ENCODE assay signal across 1 fruit fly cellular context in the genomic region with DNA sequence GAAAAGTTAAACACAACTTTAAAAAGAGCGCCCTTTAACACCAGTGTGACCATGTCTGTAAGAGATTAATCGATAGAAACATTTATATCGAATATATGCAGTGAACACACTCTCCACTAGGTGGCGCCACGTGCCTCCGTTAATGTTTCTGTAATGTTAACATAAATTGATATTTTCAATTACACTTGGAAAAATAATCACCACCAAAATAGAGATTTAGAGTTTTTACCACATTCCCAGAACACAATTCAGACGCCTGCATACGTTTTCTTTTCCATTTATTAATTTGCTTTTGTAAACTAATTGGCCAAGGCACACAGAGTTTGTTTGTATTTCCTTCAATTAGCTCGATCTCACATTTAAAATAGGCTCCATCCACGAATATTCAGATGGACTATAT.
TF ChIP-seq lines count a peak whose summit lies in the region.

No protein-coding gene starts in this region.

TF ChIP-seq in whole organism, embryonic, 481 proteins besides CTCF, POLR2A, EP300 and RAD21 (continued from another document and continues in another):
- TF ChIP-seq CG12236 (GFP tag; optimal IDR thresholded peaks at IDR 0.05; lab: Kevin White, UChicago), result no peak
- TF ChIP-seq inv (GFP tag; IDR thresholded peaks at IDR 0.05; lab: Robert Waterston, UW; ENCODE audit: partially characterized antibody), result peak; percentile 38; the same call in 1 of the 2 replicates
- TF ChIP-seq croc (GFP tag; conservative IDR thresholded peaks at IDR 0.05; lab: Robert Waterston, UW), result peak; percentile 39; the same call in 2 of the 3 replicates
- TF ChIP-seq hb (GFP tag; IDR thresholded peaks at IDR 0.05; lab: Robert Waterston, UW; ENCODE audit: partially characterized antibody), result 0 out of 3 replicates have a peak, but pooled peaks have one; percentile 8
- TF ChIP-seq mam (GFP tag; optimal IDR thresholded peaks at IDR 0.05; lab: Kevin White, UChicago), result peak; percentile 43
- no peak for TF ChIP-seq CG4730 (GFP tag; IDR thresholded peaks at IDR 0.05; lab: Robert Waterston, UW)
- no peak for TF ChIP-seq zen (tag; optimal IDR thresholded peaks at IDR 0.05; lab: Kevin White, UChicago)
- peak; percentile 94 for TF ChIP-seq Dip2 (GFP tag; IDR thresholded peaks at IDR 0.05; lab: Robert Waterston, UW)
- peak; percentile 69 for TF ChIP-seq unc-4 (GFP tag; IDR thresholded peaks at IDR 0.05; lab: Robert Waterston, UW; ENCODE audit: partially characterized antibody)
- TF ChIP-seq schlank (tag; optimal IDR thresholded peaks at IDR 0.05; lab: Kevin White, UChicago), result no peak
- TF ChIP-seq Lim3 (GFP tag; IDR thresholded peaks at IDR 0.05; lab: Robert Waterston, UW), result no peak
- TF ChIP-seq CG10543 (GFP tag; optimal IDR thresholded peaks at IDR 0.05; lab: Kevin White, UChicago), result no peak
- peak; percentile 71 for TF ChIP-seq CG9932 (GFP tag; IDR thresholded peaks at IDR 0.05; lab: Robert Waterston, UW)
- no peak for TF ChIP-seq CG4820 (GFP tag; optimal IDR thresholded peaks at IDR 0.05; lab: Kevin White, UChicago)
- peak; percentile 76; the same call in 1 of the 2 replicates for TF ChIP-seq cas (GFP tag; IDR thresholded peaks at IDR 0.05; lab: Robert Waterston, UW)
- TF ChIP-seq zen2 (GFP tag; IDR thresholded peaks at IDR 0.05; lab: Robert Waterston, UW; ENCODE audit: partially characterized antibody), result peak; percentile 49
- no peak for TF ChIP-seq CG16863 (GFP tag; optimal IDR thresholded peaks at IDR 0.05; lab: Kevin White, UChicago)
- TF ChIP-seq Hr39 (optimal IDR thresholded peaks at IDR 0.05; lab: Kevin White, UChicago), result no peak
- no peak for TF ChIP-seq CG6765 (GFP tag; optimal IDR thresholded peaks at IDR 0.05; lab: Kevin White, UChicago)
- TF ChIP-seq fd64A (GFP tag; optimal IDR thresholded peaks at IDR 0.05; lab: Kevin White, UChicago), result no peak
- no peak for TF ChIP-seq p53 (GFP tag; optimal IDR thresholded peaks at IDR 0.05; lab: Kevin White, UChicago)
- TF ChIP-seq CG14710 (tag; optimal IDR thresholded peaks at IDR 0.05; lab: Kevin White, UChicago), result peak; percentile 36
- TF ChIP-seq Xrp1 (GFP tag; IDR thresholded peaks at IDR 0.05; lab: Robert Waterston, UW), result peak; percentile 83
- TF ChIP-seq pfk (GFP tag; optimal IDR thresholded peaks at IDR 0.05; lab: Kevin White, UChicago), result no peak
- TF ChIP-seq Mrtf (GFP tag; IDR thresholded peaks at IDR 0.05; lab: Robert Waterston, UW), result peak; percentile 54; the same call in 2 of the 3 replicates
- no peak for TF ChIP-seq CG8089 (GFP tag; optimal IDR thresholded peaks at IDR 0.05; lab: Kevin White, UChicago)
- no peak for TF ChIP-seq CG5245 (GFP tag; optimal IDR thresholded peaks at IDR 0.05; lab: Kevin White, UChicago)
- TF ChIP-seq pzg (GFP tag; optimal IDR thresholded peaks at IDR 0.05; lab: Kevin White, UChicago), result peak; percentile 26
- no peak for TF ChIP-seq CrebB (tag; optimal IDR thresholded peaks at IDR 0.05; lab: Kevin White, UChicago)
- no peak for TF ChIP-seq exex (tag; optimal IDR thresholded peaks at IDR 0.05; lab: Kevin White, UChicago)
- TF ChIP-seq CG2678 (tag; optimal IDR thresholded peaks at IDR 0.05; lab: Kevin White, UChicago), result peak; percentile 17
- no peak for TF ChIP-seq Hey (tag; optimal IDR thresholded peaks at IDR 0.05; lab: Kevin White, UChicago)
- peak; percentile 77 for TF ChIP-seq ap (GFP tag; IDR thresholded peaks at IDR 0.05; lab: Robert Waterston, UW)
- peak in 1 of 2 experiments; percentile 21 for TF ChIP-seq Hr51 (GFP tag; optimal IDR thresholded peaks at IDR 0.05; lab: Kevin White, UChicago)
- TF ChIP-seq ems (GFP tag; optimal IDR thresholded peaks at IDR 0.05; lab: Kevin White, UChicago), result peak; percentile 35
- TF ChIP-seq Oli (tag; optimal IDR thresholded peaks at IDR 0.05; lab: Kevin White, UChicago), result no peak
- no peak for TF ChIP-seq br (optimal IDR thresholded peaks at IDR 0.05; lab: Kevin White, UChicago)
- no peak for TF ChIP-seq CG12155 (GFP tag; optimal IDR thresholded peaks at IDR 0.05; lab: Kevin White, UChicago)
- no peak for TF ChIP-seq CG1602 (GFP tag; optimal IDR thresholded peaks at IDR 0.05; lab: Kevin White, UChicago)
- TF ChIP-seq CG7839 (tag; optimal IDR thresholded peaks at IDR 0.05; lab: Kevin White, UChicago), result peak; percentile 62
- peak; percentile 47 for TF ChIP-seq Hmr (GFP tag; optimal IDR thresholded peaks at IDR 0.05; lab: Kevin White, UChicago)
- TF ChIP-seq Myb (GFP tag; optimal IDR thresholded peaks at IDR 0.05; lab: Kevin White, UChicago), result peak; percentile 12
- peak; percentile 82 for TF ChIP-seq bbx (GFP tag; IDR thresholded peaks at IDR 0.05; lab: Robert Waterston, UW; ENCODE audit: partially characterized antibody)
- peak; percentile 39; the same call in 1 of the 3 replicates for TF ChIP-seq Aef1 (GFP tag; IDR thresholded peaks at IDR 0.05; lab: Robert Waterston, UW)
- no peak for TF ChIP-seq PHDP (tag; optimal IDR thresholded peaks at IDR 0.05; lab: Kevin White, UChicago)
- no peak for TF ChIP-seq HLH54F (GFP tag; optimal IDR thresholded peaks at IDR 0.05; lab: Kevin White, UChicago)
- TF ChIP-seq bowl (GFP tag; IDR thresholded peaks at IDR 0.05; lab: Robert Waterston, UW), result no peak
- peak; percentile 94 for TF ChIP-seq Dref (GFP tag; IDR thresholded peaks at IDR 0.05; lab: Robert Waterston, UW)
- TF ChIP-seq CG9215 (GFP tag; IDR thresholded peaks at IDR 0.05; lab: Robert Waterston, UW), result no peak
- peak; percentile 6 for TF ChIP-seq CG4854 (GFP tag; optimal IDR thresholded peaks at IDR 0.05; lab: Kevin White, UChicago)
- no peak for TF ChIP-seq en (GFP tag; optimal IDR thresholded peaks at IDR 0.05; lab: Kevin White, UChicago)
- no peak for TF ChIP-seq ham (GFP tag; IDR thresholded peaks at IDR 0.05; lab: Robert Waterston, UW)
- TF ChIP-seq CG10565 (GFP tag; optimal IDR thresholded peaks at IDR 0.05; lab: Kevin White, UChicago), result no peak
- TF ChIP-seq HLH4C (GFP tag; IDR thresholded peaks at IDR 0.05; lab: Robert Waterston, UW; ENCODE audit: partially characterized antibody), result peak; percentile 12; the same call in 1 of the 3 replicates
- TF ChIP-seq CG31388 (GFP tag; optimal IDR thresholded peaks at IDR 0.05; lab: Kevin White, UChicago), result no peak
- TF ChIP-seq CG11695 (GFP tag; IDR thresholded peaks at IDR 0.05; lab: Robert Waterston, UW), result peak; percentile 83
- TF ChIP-seq bab2 (GFP tag; optimal IDR thresholded peaks at IDR 0.05; lab: Kevin White, UChicago), result no peak
- no peak for TF ChIP-seq CG10431 (GFP tag; optimal IDR thresholded peaks at IDR 0.05; lab: Kevin White, UChicago)
- no peak for TF ChIP-seq D19B (GFP tag; optimal IDR thresholded peaks at IDR 0.05; lab: Kevin White, UChicago)
- TF ChIP-seq Atf6 (GFP tag; IDR thresholded peaks at IDR 0.05; lab: Robert Waterston, UW), result peak; percentile 88
- peak; percentile 30 for TF ChIP-seq CG1603 (tag; optimal IDR thresholded peaks at IDR 0.05; lab: Kevin White, UChicago)
- no peak for TF ChIP-seq CG9876 (GFP tag; optimal IDR thresholded peaks at IDR 0.05; lab: Kevin White, UChicago)
- peak; percentile 28 for TF ChIP-seq ATbp (GFP tag; optimal IDR thresholded peaks at IDR 0.05; lab: Kevin White, UChicago)
- TF ChIP-seq H2.0 (GFP tag; IDR thresholded peaks at IDR 0.05; lab: Robert Waterston, UW), result peak; percentile 41; the same call in 1 of the 2 replicates
- TF ChIP-seq CG10209 (GFP tag; optimal IDR thresholded peaks at IDR 0.05; lab: Kevin White, UChicago), result no peak
- TF ChIP-seq nerfin-1 (tag; optimal IDR thresholded peaks at IDR 0.05; lab: Kevin White, UChicago), result no peak
- TF ChIP-seq H15 (GFP tag; IDR thresholded peaks at IDR 0.05; lab: Robert Waterston, UW), result peak; percentile 52; the same call in 1 of the 3 replicates
- no peak for TF ChIP-seq CG7786 (GFP tag; optimal IDR thresholded peaks at IDR 0.05; lab: Kevin White, UChicago)
- 0 out of 3 replicates have a peak, but pooled peaks have one; percentile 6 for TF ChIP-seq vnd (GFP tag; IDR thresholded peaks at IDR 0.05; lab: Robert Waterston, UW; ENCODE audit: partially characterized antibody)
- no peak for TF ChIP-seq CG7271 (tag; optimal IDR thresholded peaks at IDR 0.05; lab: Kevin White, UChicago)
- no peak for TF ChIP-seq run (tag; optimal IDR thresholded peaks at IDR 0.05; lab: Kevin White, UChicago)
- no peak for TF ChIP-seq Usf (GFP tag; optimal IDR thresholded peaks at IDR 0.05; lab: Kevin White, UChicago)
- no peak for TF ChIP-seq gcm2 (GFP tag; optimal IDR thresholded peaks at IDR 0.05; lab: Kevin White, UChicago)
- peak; percentile 81 for TF ChIP-seq CG14441 (GFP tag; IDR thresholded peaks at IDR 0.05; lab: Robert Waterston, UW)
- no peak for TF ChIP-seq CG8478 (optimal IDR thresholded peaks at IDR 0.05; lab: Kevin White, UChicago)
- TF ChIP-seq CG6175 (GFP tag; IDR thresholded peaks at IDR 0.05; lab: Robert Waterston, UW), result peak; percentile 68; the same call in 1 of the 3 replicates
- no peak for TF ChIP-seq CG8944 (GFP tag; optimal IDR thresholded peaks at IDR 0.05; lab: Kevin White, UChicago)
- TF ChIP-seq Lpt (GFP tag; optimal IDR thresholded peaks at IDR 0.05; lab: Kevin White, UChicago), result no peak
- TF ChIP-seq nmo (GFP tag; optimal IDR thresholded peaks at IDR 0.05; lab: Kevin White, UChicago), result no peak
- no peak for TF ChIP-seq repo (GFP tag; optimal IDR thresholded peaks at IDR 0.05; lab: Kevin White, UChicago)
- peak; percentile 3 for TF ChIP-seq Side (GFP tag; optimal IDR thresholded peaks at IDR 0.05; lab: Kevin White, UChicago)
- no peak for TF ChIP-seq CG6272 (GFP tag; IDR thresholded peaks at IDR 0.05; lab: Robert Waterston, UW)
- no peak for TF ChIP-seq org-1 (GFP tag; optimal IDR thresholded peaks at IDR 0.05; lab: Kevin White, UChicago)
- TF ChIP-seq Pdp1 (GFP tag; optimal IDR thresholded peaks at IDR 0.05; lab: Kevin White, UChicago), result peak in 1 of 2 experiments; percentile 14
- no peak for TF ChIP-seq disco-r (GFP tag; optimal IDR thresholded peaks at IDR 0.05; lab: Kevin White, UChicago)
- TF ChIP-seq CG13624 (GFP tag; optimal IDR thresholded peaks at IDR 0.05; lab: Kevin White, UChicago), result peak; percentile 21
- no peak for TF ChIP-seq CG1233 (GFP tag; optimal IDR thresholded peaks at IDR 0.05; lab: Kevin White, UChicago)
- TF ChIP-seq CG11696 (GFP tag; IDR thresholded peaks at IDR 0.05; lab: Robert Waterston, UW), result peak; percentile 62; the same call in 1 of the 2 replicates
- TF ChIP-seq CG32532 (GFP tag; IDR thresholded peaks at IDR 0.05; lab: Robert Waterston, UW), result peak; percentile 78
- TF ChIP-seq Ptx1 (GFP tag; IDR thresholded peaks at IDR 0.05; lab: Robert Waterston, UW), result peak; percentile 61
- TF ChIP-seq Dbx (GFP tag; IDR thresholded peaks at IDR 0.05; lab: Robert Waterston, UW), result peak; percentile 66
- TF ChIP-seq CG7963 (GFP tag; IDR thresholded peaks at IDR 0.05; lab: Robert Waterston, UW; ENCODE audit: partially characterized antibody), result 0 out of 3 replicates have a peak, but pooled peaks have one; percentile 51
- TF ChIP-seq ara (GFP tag; IDR thresholded peaks at IDR 0.05; lab: Robert Waterston, UW), result peak; percentile 76; the same call in 1 of the 2 replicates
- TF ChIP-seq Kr (GFP tag; optimal IDR thresholded peaks at IDR 0.05; lab: Kevin White, UChicago), result no peak
- TF ChIP-seq Elba2 (GFP tag; optimal IDR thresholded peaks at IDR 0.05; lab: Kevin White, UChicago), result no peak
- peak; percentile 66 for TF ChIP-seq Scr (GFP tag; IDR thresholded peaks at IDR 0.05; lab: Robert Waterston, UW; ENCODE audit: partially characterized antibody)
- no peak for TF ChIP-seq BtbVII (GFP tag; optimal IDR thresholded peaks at IDR 0.05; lab: Kevin White, UChicago)
- TF ChIP-seq CG5953 (GFP tag; IDR thresholded peaks at IDR 0.05; lab: Robert Waterston, UW), result peak; percentile 83
- TF ChIP-seq Rfx (GFP tag; IDR thresholded peaks at IDR 0.05; lab: Robert Waterston, UW), result peak; percentile 89
- peak; percentile 42 for TF ChIP-seq Fer1 (GFP tag; optimal IDR thresholded peaks at IDR 0.05; lab: Kevin White, UChicago)
- TF ChIP-seq sqz (GFP tag; optimal IDR thresholded peaks at IDR 0.05; lab: Kevin White, UChicago), result no peak
- no peak for TF ChIP-seq peb (GFP tag; IDR thresholded peaks at IDR 0.05; lab: Robert Waterston, UW)
- no peak for TF ChIP-seq gt (GFP tag; IDR thresholded peaks at IDR 0.05; lab: Robert Waterston, UW)
- TF ChIP-seq CG6683 (GFP tag; optimal IDR thresholded peaks at IDR 0.05; lab: Kevin White, UChicago), result no peak
- no peak for TF ChIP-seq CG32767 (GFP tag; IDR thresholded peaks at IDR 0.05; lab: Robert Waterston, UW)
- peak; percentile 9 for TF ChIP-seq CG8388 (GFP tag; optimal IDR thresholded peaks at IDR 0.05; lab: Kevin White, UChicago)
- no peak for TF ChIP-seq Dfd (GFP tag; optimal IDR thresholded peaks at IDR 0.05; lab: Kevin White, UChicago)
- TF ChIP-seq CG12219 (GFP tag; optimal IDR thresholded peaks at IDR 0.05; lab: Kevin White, UChicago), result no peak
- TF ChIP-seq Hand (GFP tag; optimal IDR thresholded peaks at IDR 0.05; lab: Kevin White, UChicago), result no peak
- no peak for TF ChIP-seq Hr78 (GFP tag; optimal IDR thresholded peaks at IDR 0.05; lab: Kevin White, UChicago)
- no peak for TF ChIP-seq CG17186 (GFP tag; optimal IDR thresholded peaks at IDR 0.05; lab: Kevin White, UChicago)
- peak; percentile 62 for TF ChIP-seq unpg (GFP tag; optimal IDR thresholded peaks at IDR 0.05; lab: Kevin White, UChicago)
- TF ChIP-seq sima (GFP tag; optimal IDR thresholded peaks at IDR 0.05; lab: Kevin White, UChicago), result peak; percentile 7
- peak; percentile 4 for TF ChIP-seq Sox102F (GFP tag; optimal IDR thresholded peaks at IDR 0.05; lab: Kevin White, UChicago)
- TF ChIP-seq C15 (GFP tag; IDR thresholded peaks at IDR 0.05; lab: Robert Waterston, UW), result 0 out of 3 replicates have a peak, but pooled peaks have one; percentile 59
- no peak for TF ChIP-seq HmgZ (tag; optimal IDR thresholded peaks at IDR 0.05; lab: Kevin White, UChicago)
- TF ChIP-seq jumu (GFP tag; optimal IDR thresholded peaks at IDR 0.05; lab: Kevin White, UChicago), result no peak
- peak; percentile 32 for TF ChIP-seq CG4424 (GFP tag; optimal IDR thresholded peaks at IDR 0.05; lab: Kevin White, UChicago)
- TF ChIP-seq CG17359 (tag; optimal IDR thresholded peaks at IDR 0.05; lab: Kevin White, UChicago), result peak; percentile 46
- TF ChIP-seq CG6813 (GFP tag; optimal IDR thresholded peaks at IDR 0.05; lab: Kevin White, UChicago), result peak; percentile 0
- no peak for TF ChIP-seq Tbp (GFP tag; optimal IDR thresholded peaks at IDR 0.05; lab: Kevin White, UChicago)
- no peak for TF ChIP-seq HLHmδ (GFP tag; optimal IDR thresholded peaks at IDR 0.05; lab: Kevin White, UChicago)
- TF ChIP-seq CG6689 (GFP tag; IDR thresholded peaks at IDR 0.05; lab: Robert Waterston, UW), result 0 out of 2 replicates have a peak, but pooled peaks have one; percentile 25
- TF ChIP-seq CG11723 (GFP tag; optimal IDR thresholded peaks at IDR 0.05; lab: Kevin White, UChicago), result no peak
- TF ChIP-seq sob (GFP tag; IDR thresholded peaks at IDR 0.05; lab: Robert Waterston, UW), result peak; percentile 64
- no peak for TF ChIP-seq ac (GFP tag; optimal IDR thresholded peaks at IDR 0.05; lab: Kevin White, UChicago)
- peak; percentile 63 for TF ChIP-seq sim (GFP tag; IDR thresholded peaks at IDR 0.05; lab: Robert Waterston, UW)
